Fruit fly (Drosophila melanogaster) S2 (cell line): ENCODE results near the gene CG42660.
A peak's percentile ranks its signal among the peaks of the same experiment; 100 is the strongest.
"Not testable (repeated sequence)": the region's sequence is repeated elsewhere in the genome, so short reads cannot be mapped to it uniquely, and the experiment has no call there.

Experiments
- CG8478 ChIP-seq: fragments of >200 bp; optimal IDR thresholded peaks from 2 replicates; lab custom pipeline; 2018
- CTCF ChIP-seq, 2 experiments: fragments of >200 bp; optimal IDR thresholded peaks; 2 replicates each; lab custom pipeline; 2018

Gene CG42660

DNA sequence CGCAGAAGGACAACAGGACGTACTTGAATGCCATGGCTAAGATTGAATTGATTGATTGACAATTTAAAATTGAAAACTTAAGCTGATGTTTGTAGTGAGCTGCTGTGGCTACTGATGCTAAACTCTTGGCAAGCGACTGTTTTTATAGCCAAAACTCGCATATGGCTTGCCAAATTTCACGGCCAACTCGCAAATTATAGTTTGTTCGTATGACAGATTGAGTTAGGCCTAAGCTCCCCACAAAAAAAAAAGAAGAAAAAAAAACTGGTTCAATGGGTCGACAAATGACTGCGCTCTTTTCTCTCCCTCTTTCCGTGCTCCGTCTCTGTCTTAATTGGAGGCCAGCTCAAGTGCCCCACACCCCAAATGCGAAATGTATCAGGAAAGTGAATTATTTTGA, 4.9 kb downstream of the CG42660 start, which contains the start of gene CG8543:
CG8543 (minus strand) TSS at position 101 of the 400 bp plus-strand sequence.
- no peak for TF ChIP-seq CTCF (optimal IDR thresholded peaks at IDR 0.05; lab: Kevin White, UChicago)
- TF ChIP-seq CG8478 (lab: Kevin White, UChicago), result no peak

DNA sequence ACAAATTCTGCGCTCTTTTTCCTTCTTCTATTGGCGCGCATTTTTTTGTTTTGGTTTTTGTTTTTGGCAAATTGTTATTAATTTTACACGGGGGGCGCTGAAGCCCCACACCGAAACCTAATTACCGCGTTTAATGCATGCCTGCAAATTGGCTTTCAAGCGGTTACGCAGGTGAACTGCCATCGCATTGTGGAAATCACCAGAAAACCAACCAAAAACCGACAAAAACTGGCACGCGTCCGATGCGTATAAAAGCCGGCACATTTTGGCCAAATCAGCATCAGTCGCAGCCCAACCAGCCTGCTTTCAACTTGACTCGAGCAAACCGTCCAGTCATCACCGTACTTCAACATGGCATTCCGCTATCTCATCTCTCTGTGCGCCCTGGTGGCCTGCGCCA, 6.0 kb downstream of the CG42660 start, which contains the start of gene CG8541:
CG8541 (plus strand) TSS at position 301 of the 400 bp plus-strand sequence.
- TF ChIP-seq CTCF (optimal IDR thresholded peaks at IDR 0.05; lab: Kevin White, UChicago) (no peak), CG8478 (lab: Kevin White, UChicago) (no peak)

DNA sequence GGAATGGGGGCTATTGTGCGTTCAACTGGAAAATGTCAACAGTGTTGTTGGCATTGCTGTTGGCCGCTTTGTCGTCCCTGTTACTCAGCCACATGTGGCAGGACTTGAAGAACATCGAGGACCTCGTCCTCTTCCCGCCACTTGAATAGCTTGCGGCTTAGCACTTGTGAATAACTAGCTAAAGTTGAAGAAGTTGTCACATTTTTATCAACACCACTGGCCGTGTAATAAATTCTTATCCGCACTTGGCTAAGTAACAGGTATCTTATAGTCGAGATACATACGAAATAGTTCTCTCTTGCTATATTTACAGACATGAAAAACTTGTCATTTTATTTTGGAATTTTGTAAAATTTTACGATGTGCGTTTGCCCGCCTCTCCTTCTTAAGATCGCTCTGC, 10.0 kb downstream of the CG42660 start, which contains the start of gene CG43292:
CG43292 (plus strand) TSS at position 301 of the 400 bp plus-strand sequence.
- TF ChIP-seq CTCF (optimal IDR thresholded peaks at IDR 0.05; lab: Kevin White, UChicago) (no peak), CG8478 (lab: Kevin White, UChicago) (no peak)

DNA sequence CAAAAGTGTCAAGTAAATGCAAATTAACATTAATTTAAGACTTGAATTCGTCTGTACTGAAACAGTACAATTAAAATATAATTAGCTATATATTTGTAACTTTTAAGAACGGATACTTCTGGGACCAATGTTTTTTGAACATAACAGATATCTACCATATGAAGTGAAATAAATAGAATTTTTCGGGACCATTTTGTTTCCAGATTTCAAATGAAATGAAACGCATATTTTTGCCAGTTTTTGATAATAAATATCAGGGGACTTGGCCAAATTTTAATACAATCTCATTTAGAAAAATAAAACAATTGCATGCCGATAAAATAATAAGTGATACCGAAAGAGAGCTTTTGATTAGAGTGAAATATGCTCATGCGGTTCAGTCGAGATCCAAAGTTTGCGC, 20.4 kb downstream of the CG42660 start, which contains the start of gene mthl6:
mthl6 (plus strand) TSS at position 301 of the 400 bp plus-strand sequence.
- TF ChIP-seq CG8478 (lab: Kevin White, UChicago) (no peak), CTCF (optimal IDR thresholded peaks at IDR 0.05; lab: Kevin White, UChicago) (no peak)

DNA sequence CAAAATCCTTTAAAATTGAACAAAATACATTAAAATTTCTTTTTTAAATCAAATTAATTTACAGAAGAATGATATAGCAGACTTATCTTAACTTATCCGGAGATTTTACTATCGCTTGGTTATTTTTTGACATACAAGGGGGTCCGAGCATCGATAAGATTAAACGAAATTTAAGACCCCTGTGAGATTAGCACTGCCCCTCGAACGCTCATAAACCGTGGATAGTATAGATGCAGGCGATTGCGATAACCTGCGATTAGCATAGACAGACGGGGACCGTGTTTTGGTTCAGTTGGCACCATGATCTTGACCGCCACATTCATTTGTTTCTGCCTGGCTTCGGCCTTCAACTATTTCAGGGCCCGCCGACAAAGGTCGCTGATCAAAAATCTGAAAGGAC, 26.3 kb downstream of the CG42660 start, which contains the start of gene Cyp316a1:
Cyp316a1 (plus strand) TSS at position 301 of the 400 bp plus-strand sequence.
- TF ChIP-seq CG8478 (lab: Kevin White, UChicago), result no peak
- no peak for TF ChIP-seq CTCF (optimal IDR thresholded peaks at IDR 0.05; lab: Kevin White, UChicago)

DNA sequence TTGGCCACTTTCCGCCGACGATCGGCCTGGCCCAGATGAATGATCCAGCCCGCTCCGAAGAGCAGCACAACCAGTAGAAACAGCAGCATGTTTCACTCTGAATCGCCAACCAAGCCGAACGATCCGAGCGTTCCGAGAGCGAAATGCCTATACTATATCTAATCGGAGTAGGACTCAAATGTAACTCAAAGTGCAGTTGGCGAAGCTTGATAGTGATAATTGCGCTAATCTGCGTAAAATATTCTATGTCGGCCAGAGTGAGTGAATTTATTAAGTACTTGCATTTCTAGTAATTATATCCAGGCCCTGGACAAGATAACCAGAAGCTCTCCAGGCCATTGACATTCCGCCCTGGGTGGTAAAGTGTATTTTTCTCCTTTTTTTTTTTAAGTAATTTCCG, 30.8 kb downstream of the CG42660 start, which contains the start of gene Cyp4d8:
Cyp4d8 (minus strand) TSS at position 101 of the 400 bp plus-strand sequence.
- TF ChIP-seq CTCF (optimal IDR thresholded peaks at IDR 0.05; lab: Kevin White, UChicago), result no peak
- no peak for TF ChIP-seq CG8478 (lab: Kevin White, UChicago)

DNA sequence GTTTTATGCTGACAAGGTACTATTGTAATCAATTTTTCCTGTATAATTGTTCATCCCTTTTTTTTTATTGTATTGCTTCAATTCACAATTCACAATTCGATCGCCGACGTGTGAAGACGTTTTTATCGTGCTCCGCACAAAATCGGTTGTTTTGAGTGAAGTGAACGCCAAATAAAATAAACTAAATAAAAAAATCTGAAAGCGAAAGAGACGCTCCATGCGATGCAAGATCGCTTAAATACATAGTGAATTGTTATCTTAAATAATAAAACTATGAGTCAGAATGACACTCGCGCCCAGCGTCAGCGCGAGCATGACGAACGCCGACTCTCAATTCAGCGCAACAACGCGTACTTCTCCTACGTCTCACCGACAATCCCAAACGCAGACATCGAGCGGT, 33.4 kb downstream of the CG42660 start, which contains the start of gene CG8539:
CG8539 (minus strand) TSS at position 101 of the 400 bp plus-strand sequence.
- not testable (repeated sequence) for TF ChIP-seq CG8478 (lab: Kevin White, UChicago); CTCF (optimal IDR thresholded peaks at IDR 0.05; lab: Kevin White, UChicago)

DNA sequence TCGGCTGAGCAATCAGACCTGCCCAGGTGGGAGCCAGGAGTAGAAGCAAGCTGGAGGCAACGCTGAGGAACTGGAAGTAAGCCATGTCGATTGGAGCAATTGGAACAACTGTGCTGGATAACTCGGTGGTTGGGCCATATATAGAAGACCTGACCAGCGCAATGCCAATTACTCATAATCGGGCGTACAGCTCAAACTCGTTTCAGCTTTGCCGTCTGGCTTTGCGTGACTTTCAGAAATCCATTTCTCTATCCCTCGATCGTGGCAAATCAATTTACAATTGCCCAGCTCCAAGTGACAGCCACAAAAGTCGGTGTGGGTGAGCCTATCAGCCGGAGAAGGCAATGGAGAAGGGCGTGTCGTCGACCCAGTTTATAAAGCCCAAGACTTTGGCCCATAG, 40.8 kb downstream of the CG42660 start, which contains the start of gene CG7548:
CG7548 (minus strand) TSS at position 101 of the 400 bp plus-strand sequence.
- no peak for TF ChIP-seq CTCF (optimal IDR thresholded peaks at IDR 0.05; lab: Kevin White, UChicago)
- TF ChIP-seq CG8478 (lab: Kevin White, UChicago), result no peak

DNA sequence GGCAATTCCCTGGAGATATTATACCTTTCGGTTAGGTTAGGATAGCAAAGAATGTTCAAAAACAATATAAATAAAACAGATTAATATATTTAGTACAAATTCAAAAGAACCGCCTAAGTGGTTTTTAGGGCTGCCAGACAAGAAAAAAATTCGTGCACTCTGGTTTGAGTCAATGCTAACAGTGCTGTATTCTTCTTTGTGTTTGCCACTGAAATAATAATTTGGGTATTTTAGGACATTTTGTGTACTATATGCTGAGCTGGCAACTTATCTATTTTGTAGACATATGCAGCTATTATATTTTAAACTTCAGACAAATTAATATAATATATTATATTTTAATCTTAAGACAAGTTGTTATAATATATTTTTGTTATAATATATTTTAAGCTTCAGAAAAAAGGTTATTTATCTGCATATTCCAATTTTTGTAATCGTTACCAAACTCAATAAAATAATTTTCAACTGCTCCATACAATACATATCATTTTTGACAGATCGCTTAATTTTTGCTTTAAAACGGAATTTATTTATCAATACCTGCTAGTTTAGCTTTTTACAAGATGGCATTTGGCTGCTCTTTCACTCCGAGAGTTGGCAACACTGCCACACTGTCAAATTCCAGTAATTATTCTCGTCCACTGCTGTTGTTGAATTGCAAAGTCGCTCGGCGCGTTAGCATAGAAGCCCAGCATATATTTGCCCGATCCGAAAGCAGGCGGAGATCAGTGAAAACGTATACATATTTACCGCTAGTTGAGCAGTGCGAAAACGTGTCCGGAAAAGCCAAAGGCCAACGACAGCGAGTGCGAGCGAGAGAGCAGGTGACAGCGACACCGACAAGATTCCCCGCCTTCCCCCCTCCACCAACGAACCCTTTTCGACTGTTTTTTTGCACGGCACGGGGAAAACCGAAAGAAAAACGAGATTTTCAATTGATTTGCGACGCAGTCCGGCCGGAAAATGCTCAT, 45.4 kb downstream of the CG42660 start, which contains the start of gene CG7546:
CG7546 (plus strand) TSS at position 573 of the 971 bp plus-strand sequence.
- peak in 1 of 2 experiments; percentile 49 for TF ChIP-seq CTCF (optimal IDR thresholded peaks at IDR 0.05; lab: Kevin White, UChicago)
- no peak for TF ChIP-seq CG8478 (lab: Kevin White, UChicago)
